Worm (Caenorhabditis elegans) whole organism, young adult: ENCODE data around the gene her-1.

ENCODE experiments used
- D2030.7 ChIP-seq: fragments of 200-800 bp; sonication (Bioruptor generic); IDR thresholded peaks from 2 replicates; pipeline ENCODE4 v1.3.6; 2022; ENCODE audit warnings: missing genetic modification reagents, missing genetic modification characterization, missing compliant biosample characterization
- F10E7.11 ChIP-seq: sonication (generic microtip); optimal IDR thresholded peaks from 2 replicates; lab custom pipeline; 2017; ENCODE audit warnings: mild to moderate bottlenecking, missing genetic modification characterization, moderate library complexity, missing compliant biosample characterization
- F22D6.2 ChIP-seq: sonication (generic microtip); optimal IDR thresholded peaks from 2 replicates; lab custom pipeline; 2016; ENCODE audit warnings: mild to moderate bottlenecking, missing genetic modification characterization, missing compliant biosample characterization
- F23B12.7 ChIP-seq: sonication (generic microtip); optimal IDR thresholded peaks from 2 replicates; lab custom pipeline; 2017; ENCODE audit warnings: missing genetic modification characterization, mild to moderate bottlenecking, missing compliant biosample characterization, antibody characterized with exemption, moderate library complexity; ENCODE audit not compliant: insufficient read depth
- F33H1.4 ChIP-seq: fragments of 200-800 bp; sonication (Bioruptor generic); IDR thresholded peaks from 2 replicates; pipeline ENCODE4 v1.3.6; 2022; ENCODE audit warnings: missing genetic modification reagents, missing genetic modification characterization, missing compliant biosample characterization
- Y53F4B.3 ChIP-seq: fragments of 200-800 bp; sonication (Bioruptor generic); IDR thresholded peaks from 2 replicates; pipeline ENCODE4 v1.3.6; 2022; ENCODE audit warnings: missing genetic modification reagents, missing genetic modification characterization, missing compliant biosample characterization
- Y56A3A.18 ChIP-seq: fragments of 200-800 bp; sonication (Bioruptor generic); IDR thresholded peaks from 2 replicates; pipeline ENCODE4 v1.3.6; 2022; ENCODE audit warnings: missing genetic modification reagents, missing genetic modification characterization, missing compliant biosample characterization
- Y67H2A.10 ChIP-seq: fragments of 200-800 bp; sonication (Bioruptor generic); conservative IDR thresholded peaks from 2 replicates; pipeline ENCODE4 v1.3.6; 2022; ENCODE audit warnings: missing genetic modification reagents, missing genetic modification characterization, missing compliant biosample characterization
- aptf-2 ChIP-seq: fragments of 200-800 bp; sonication (Bioruptor generic); conservative IDR thresholded peaks from 2 replicates; pipeline ENCODE4 v1.3.6; 2022; ENCODE audit warnings: missing genetic modification reagents, missing genetic modification characterization, missing compliant biosample characterization
- aptf-3 ChIP-seq: fragments of 200-800 bp; sonication (Bioruptor generic); IDR thresholded peaks from 2 replicates; pipeline ENCODE4 v1.3.6; 2022; ENCODE audit warnings: missing genetic modification characterization, missing compliant biosample characterization
- atf-7 ChIP-seq: sonication (generic microtip); optimal IDR thresholded peaks from 2 replicates; lab custom pipeline; 2017; ENCODE audit warnings: mild to moderate bottlenecking, missing genetic modification characterization, missing compliant biosample characterization
- athp-1 ChIP-seq: sonication (generic microtip); optimal IDR thresholded peaks from 2 replicates; lab custom pipeline; 2017; ENCODE audit warnings: mild to moderate bottlenecking, missing genetic modification characterization, missing compliant biosample characterization
- attf-5 ChIP-seq: fragments of 200-800 bp; sonication (Bioruptor generic); optimal IDR thresholded peaks from 2 replicates; lab custom pipeline; 2018; ENCODE audit warnings: mild to moderate bottlenecking, missing genetic modification characterization, missing compliant biosample characterization
- attf-6 ChIP-seq: fragments of 200-800 bp; sonication (Bioruptor generic); IDR thresholded peaks from 2 replicates; pipeline ENCODE4 v1.3.6; 2022; ENCODE audit warnings: missing genetic modification reagents, missing genetic modification characterization, missing compliant biosample characterization
- bed-1 ChIP-seq: fragments of 200-800 bp; sonication (Bioruptor generic); IDR thresholded peaks from 2 replicates; pipeline ENCODE4 v1.3.6; 2022; ENCODE audit warnings: missing genetic modification reagents, missing genetic modification characterization, missing compliant biosample characterization
- cebp-1 ChIP-seq, 2 experiments: fragments of 200-800 bp in 1 of 2; sonication (Bioruptor generic) in 1 of 2; sonication (generic microtip) in 1 of 2; IDR thresholded peaks in 1 of 2; optimal IDR thresholded peaks in 1 of 2; 2 replicates each; pipeline versions ENCODE4 v1.3.6 to Lab custom; 2017 to 2022; ENCODE audit warnings: missing compliant biosample characterization in 2 of 2, missing genetic modification characterization in 2 of 2, mild to moderate bottlenecking in 1 of 2, missing genetic modification reagents in 1 of 2, moderate library complexity in 1 of 2
- ceh-79 ChIP-seq: sonication (generic microtip); optimal IDR thresholded peaks from 2 replicates; lab custom pipeline; 2017; ENCODE audit warnings: mild to moderate bottlenecking, missing genetic modification characterization, missing compliant biosample characterization
- ceh-91 ChIP-seq: fragments of 200-800 bp; sonication (Bioruptor generic); IDR thresholded peaks from 2 replicates; pipeline ENCODE4 v1.3.6; 2022; ENCODE audit warnings: missing genetic modification reagents, missing genetic modification characterization, missing compliant biosample characterization
- dox-1 ChIP-seq: fragments of 200-800 bp; sonication (Bioruptor generic); IDR thresholded peaks from 2 replicates; pipeline ENCODE4 v1.3.6; 2022; ENCODE audit warnings: missing genetic modification reagents, missing genetic modification characterization, missing compliant biosample characterization
- efl-1 ChIP-seq: fragments of 150-350 bp; optimal IDR thresholded peaks from 2 replicates; lab custom pipeline; 2014; ENCODE audit warnings: missing biosample characterization, missing genetic modification reagents, missing genetic modification characterization
- egrh-3 ChIP-seq: fragments of 200-800 bp; sonication (Bioruptor generic); IDR thresholded peaks from 2 replicates; pipeline ENCODE4 v1.3.6; 2022; ENCODE audit warnings: missing genetic modification reagents, missing genetic modification characterization, missing compliant biosample characterization
- ets-4 ChIP-seq: fragments of 200-800 bp; sonication (Bioruptor generic); optimal IDR thresholded peaks from 2 replicates; lab custom pipeline; 2018; ENCODE audit warnings: mild to moderate bottlenecking, missing genetic modification characterization, missing compliant biosample characterization
- lin-40 ChIP-seq: sonication (generic microtip); optimal IDR thresholded peaks from 2 replicates; lab custom pipeline; 2016; ENCODE audit warnings: missing genetic modification characterization, mild to moderate bottlenecking, missing compliant biosample characterization, missing genotype, missing genetic modification reagents
- lin-54 ChIP-seq: fragments of 200-800 bp; sonication (Bioruptor generic); optimal IDR thresholded peaks from 2 replicates; lab custom pipeline; 2018; ENCODE audit warnings: mild to moderate bottlenecking, missing genetic modification characterization, missing compliant biosample characterization
- lir-1 ChIP-seq: fragments of 200-800 bp; sonication (Bioruptor generic); conservative IDR thresholded peaks from 2 replicates; pipeline ENCODE4 v1.3.6; 2022; ENCODE audit warnings: missing genetic modification reagents, missing genetic modification characterization, missing compliant biosample characterization
- mcd-1 ChIP-seq: fragments of 200-800 bp; sonication (Bioruptor generic); IDR thresholded peaks from 2 replicates; pipeline ENCODE4 v1.3.6; 2022; ENCODE audit warnings: missing genetic modification reagents, missing genetic modification characterization, missing compliant biosample characterization
- nhr-120 ChIP-seq: fragments of 200-800 bp; sonication (Bioruptor generic); IDR thresholded peaks from 2 replicates; pipeline ENCODE4 v1.3.6; 2022; ENCODE audit warnings: missing genetic modification characterization, missing compliant biosample characterization
- nhr-179 ChIP-seq: sonication (generic microtip); optimal IDR thresholded peaks from 2 replicates; lab custom pipeline; 2016; ENCODE audit warnings: mild to moderate bottlenecking, missing genetic modification characterization, missing compliant biosample characterization
- nhr-27 ChIP-seq: fragments of 200-800 bp; sonication (Bioruptor generic); optimal IDR thresholded peaks from 2 replicates; lab custom pipeline; 2018; ENCODE audit warnings: mild to moderate bottlenecking, missing genetic modification characterization, moderate library complexity, missing compliant biosample characterization
- rcor-1 ChIP-seq: fragments of 200-800 bp; sonication (Bioruptor generic); IDR thresholded peaks from 2 replicates; pipeline ENCODE4 v1.3.6; 2022; ENCODE audit warnings: missing genetic modification reagents, missing genetic modification characterization, missing compliant biosample characterization
- rec-8 ChIP-seq, 2 experiments: sonication (generic microtip); optimal IDR thresholded peaks; 2 replicates each; lab custom pipeline; 2016; ENCODE audit warnings: mild to moderate bottlenecking in 2 of 2, missing genetic modification characterization in 2 of 2, missing genetic modification reagents in 2 of 2, missing genotype in 2 of 2, missing biosample characterization in 1 of 2, missing compliant biosample characterization in 1 of 2, moderate library complexity in 1 of 2
- sdz-38 ChIP-seq: sonication (generic microtip); optimal IDR thresholded peaks from 2 replicates; lab custom pipeline; 2016; ENCODE audit warnings: missing genotype, missing genetic modification characterization, missing compliant biosample characterization
- sea-2 ChIP-seq: fragments of 200-800 bp; sonication (Bioruptor generic); IDR thresholded peaks from 2 replicates; pipeline ENCODE4 v1.3.6; 2022; ENCODE audit warnings: missing genetic modification characterization, missing compliant biosample characterization
- snpc-3.4 ChIP-seq: sonication (generic microtip); optimal IDR thresholded peaks from 2 replicates; lab custom pipeline; 2017; ENCODE audit warnings: missing genetic modification characterization, mild to moderate bottlenecking, missing compliant biosample characterization, antibody characterized with exemption, moderate library complexity, missing genotype, missing genetic modification reagents
- snpc-4 ChIP-seq, 5 experiments: fragments of 150-350 bp in 1 of 5; sonication (generic microtip) in 4 of 5; optimal IDR thresholded peaks; 2 replicates each; lab custom pipeline; 2014 to 2018; ENCODE audit warnings: missing genetic modification characterization in 5 of 5, missing biosample characterization in 3 of 5, antibody characterized with exemption in 2 of 5, mild to moderate bottlenecking in 2 of 5, missing compliant biosample characterization in 2 of 5, missing genotype in 2 of 5, moderate library complexity in 2 of 5, missing genetic modification reagents in 1 of 5
- tbp1 ChIP-seq: fragments of 200-800 bp; sonication (Bioruptor generic); optimal IDR thresholded peaks from 2 replicates; lab custom pipeline; 2018; ENCODE audit warnings: mild to moderate bottlenecking, missing genetic modification characterization, missing compliant biosample characterization
- xnd-1 ChIP-seq: sonication (generic microtip); optimal IDR thresholded peaks from 2 replicates; lab custom pipeline; 2016; ENCODE audit warnings: missing genotype, missing genetic modification reagents, missing genetic modification characterization, missing compliant biosample characterization
- ztf-25 ChIP-seq: fragments of 200-800 bp; sonication (Bioruptor generic); IDR thresholded peaks from 2 replicates; pipeline ENCODE4 v1.3.6; 2022; ENCODE audit warnings: missing genetic modification reagents, missing genetic modification characterization, missing compliant biosample characterization
- ztf-3 ChIP-seq: fragments of 200-800 bp; sonication (Bioruptor generic); optimal IDR thresholded peaks from 2 replicates; lab custom pipeline; 2018; ENCODE audit warnings: mild to moderate bottlenecking, missing genetic modification characterization, missing compliant biosample characterization

Gene her-1

DNA sequence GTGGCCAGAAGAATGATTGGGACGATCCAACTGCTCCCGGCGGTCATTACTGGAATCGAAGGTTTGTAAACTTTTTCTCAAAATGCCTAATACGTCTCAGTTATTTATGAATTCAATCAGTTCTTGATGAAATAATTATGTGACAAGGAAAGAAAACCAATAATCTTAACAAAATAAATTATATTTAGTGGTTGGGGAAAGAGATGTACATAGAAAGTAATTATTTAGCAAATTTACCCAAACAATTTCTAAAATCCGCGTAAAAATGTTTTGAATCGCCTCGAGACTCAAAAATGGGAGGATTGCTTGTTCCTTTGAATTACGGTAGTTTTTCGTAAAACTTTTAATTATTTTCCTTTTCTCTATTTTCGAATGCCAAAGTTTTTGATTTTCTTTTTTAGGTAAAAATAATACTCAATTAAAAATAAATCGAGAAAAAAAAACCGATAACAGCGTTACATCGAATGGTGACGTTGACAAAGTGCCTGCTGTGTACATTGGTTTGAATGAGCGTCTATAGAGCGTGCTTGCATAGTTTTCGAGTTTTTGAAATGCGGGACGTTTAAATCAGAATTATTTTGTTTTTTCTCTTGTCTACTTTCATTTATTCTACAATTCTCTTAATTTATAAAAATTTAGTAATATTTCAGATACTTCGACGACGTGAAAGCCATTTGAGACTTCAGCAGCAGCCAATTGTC, 32.8 kb downstream of the her-1 start, which contains the start of the genes aagr-3 and drap-1 (continued):
- no peak for TF ChIP-seq F10E7.11
- no peak for TF ChIP-seq cebp-1 (GFP tag; IDR thresholded peaks at IDR 0.05; lab: Robert Waterston, UW)
- TF ChIP-seq cebp-1 (tag; optimal IDR thresholded peaks at IDR 0.05; lab: Kevin White, UChicago) = peak; percentile 40
- TF ChIP-seq lin-54 (GFP tag; lab: Kevin White, UChicago) = peak; percentile 42
- TF ChIP-seq nhr-120 (GFP tag; lab: Robert Waterston, UW) = no peak
- no peak for TF ChIP-seq sdz-38
- TF ChIP-seq aptf-3 (GFP tag; lab: Robert Waterston, UW) = no peak
- TF ChIP-seq nhr-179 (tag; lab: Kevin White, UChicago) = no peak
- peak; percentile 0 for TF ChIP-seq tbp1 (GFP tag; lab: Kevin White, UChicago)
- TF ChIP-seq ztf-25 = no peak
- 0 out of 2 replicates have a peak, but pooled peaks have one; percentile 17 for TF ChIP-seq D2030.7 (GFP tag; lab: Robert Waterston, UW)
- TF ChIP-seq egrh-3 (GFP tag; lab: Robert Waterston, UW) = no peak
- TF ChIP-seq lin-40 (tag; lab: Kevin White, UChicago) = peak; percentile 11
- no peak for TF ChIP-seq athp-1
- TF ChIP-seq ceh-91 (GFP tag; lab: Robert Waterston, UW) = 0 out of 2 replicates have a peak, but pooled peaks have one; percentile 27
- TF ChIP-seq rec-8 (tag; optimal IDR thresholded peaks at IDR 0.05; lab: Kevin White, UChicago) = no peak
- no peak for TF ChIP-seq attf-6 (GFP tag; lab: Robert Waterston, UW)
- no peak for TF ChIP-seq ets-4 (GFP tag; lab: Kevin White, UChicago)
- peak; percentile 14; the same call in 1 of the 2 replicates for TF ChIP-seq dox-1 (GFP tag; lab: Robert Waterston, UW)
- TF ChIP-seq lir-1 = no peak
- TF ChIP-seq Y53F4B.3 (GFP tag; lab: Robert Waterston, UW) = no peak
- peak; percentile 54 for TF ChIP-seq snpc-3.4 (tag; lab: Kevin White, UChicago)
- TF ChIP-seq atf-7 (tag; lab: Kevin White, UChicago) = no peak
- no peak for TF ChIP-seq F23B12.7
- TF ChIP-seq sea-2 = no peak
- peak; percentile 50; the same call in 1 of the 2 replicates for TF ChIP-seq F33H1.4 (GFP tag; lab: Robert Waterston, UW)
- no peak for TF ChIP-seq bed-1 (GFP tag; lab: Robert Waterston, UW)
- TF ChIP-seq nhr-27 (tag; lab: Kevin White, UChicago) = no peak
- peak; percentile 61 for TF ChIP-seq attf-5 (GFP tag; lab: Kevin White, UChicago)
- no peak for TF ChIP-seq snpc-4 (GFP tag; optimal IDR thresholded peaks at IDR 0.05; lab: Kevin White, UChicago)
- TF ChIP-seq snpc-4 (tag; optimal IDR thresholded peaks at IDR 0.05; lab: Kevin White, UChicago) = peak in 1 of 4 experiments; percentile 8
- peak; percentile 3 for TF ChIP-seq efl-1
- TF ChIP-seq ztf-3 (GFP tag; lab: Kevin White, UChicago) = no peak
- no peak for TF ChIP-seq F22D6.2 (tag; lab: Kevin White, UChicago)
- TF ChIP-seq aptf-2 (GFP tag; lab: Robert Waterston, UW) = no peak
- TF ChIP-seq mcd-1 = peak; percentile 62
- TF ChIP-seq rcor-1 (GFP tag; lab: Robert Waterston, UW) = no peak
- TF ChIP-seq xnd-1 = no peak
- no peak for TF ChIP-seq Y67H2A.10 (GFP tag; lab: Robert Waterston, UW)
- no peak for TF ChIP-seq Y56A3A.18 (GFP tag; lab: Robert Waterston, UW)
- no peak for TF ChIP-seq ceh-79 (tag; lab: Kevin White, UChicago)
